Worm (Caenorhabditis elegans) whole organism, midembryonic: ENCODE results near the gene F36H12.17.

Experiments
- cog-1 ChIP-seq: sonication (generic microtip); optimal IDR thresholded peaks from 2 replicates; lab custom pipeline; 2016; ENCODE audit warnings: missing genetic modification characterization, missing compliant biosample characterization
- klf-2 ChIP-seq: fragments of 200-800 bp; sonication (Bioruptor generic); conservative IDR thresholded peaks from 2 replicates; pipeline ENCODE4 v1.3.6; 2022; ENCODE audit warnings: missing genetic modification reagents, missing genetic modification characterization, missing compliant biosample characterization
- ref-1 ChIP-seq: fragments of 200-800 bp; sonication (Bioruptor generic); conservative IDR thresholded peaks from 2 replicates; pipeline ENCODE4 v1.3.6; 2022; ENCODE audit warnings: missing genetic modification reagents, missing genetic modification characterization, missing compliant biosample characterization
- tab-1 ChIP-seq: fragments of 200-800 bp; sonication (Bioruptor generic); IDR thresholded peaks from 2 replicates; pipeline ENCODE4 v1.3.6; 2022; ENCODE audit warnings: missing genetic modification characterization, missing compliant biosample characterization
- ztf-23 ChIP-seq: fragments of 200-800 bp; sonication (Bioruptor generic); IDR thresholded peaks from 2 replicates; pipeline ENCODE4 v1.3.6; 2022; ENCODE audit warnings: missing genetic modification reagents, missing genetic modification characterization, missing compliant biosample characterization

ce11 chrIV:5274123-5274581, 3.5 kb downstream of the F36H12.17 start, which contains the start of gene slfl-4:
- no peak for TF ChIP-seq cog-1
- TF ChIP-seq tab-1 = no peak
- TF ChIP-seq klf-2 (GFP tag; lab: Robert Waterston, UW) = no peak
- TF ChIP-seq ref-1 (GFP tag; lab: Robert Waterston, UW) = no peak
- TF ChIP-seq ztf-23 (GFP tag; lab: Robert Waterston, UW) = no peak
